Fruit fly (Drosophila melanogaster): Measurements from ENCODE around the gene Peritrophin-15b.
A peak's percentile ranks its signal among the peaks of the same experiment; 100 is the strongest.

The Peritrophin-15b gene

dm6 chr2L:8416350-8417046 lies 21.8 kb upstream of the Peritrophin-15b start (continued):
- TF ChIP-seq Hr78 (GFP tag; optimal IDR thresholded peaks at IDR 0.05): no peak
- no peak for TF ChIP-seq Chrac-16 (GFP tag; optimal IDR thresholded peaks at IDR 0.05)
- peak; percentile 99 for TF ChIP-seq D (optimal IDR thresholded peaks at IDR 0.05)
- TF ChIP-seq D (GFP tag; optimal IDR thresholded peaks at IDR 0.05): peak; percentile 23
- no peak for TF ChIP-seq CG12104 (GFP tag; optimal IDR thresholded peaks at IDR 0.05)
- TF ChIP-seq CG6765 (GFP tag; optimal IDR thresholded peaks at IDR 0.05): no peak
- 0 out of 3 replicates have a peak, but pooled peaks have one; percentile 39 for TF ChIP-seq gce (GFP tag; IDR thresholded peaks at IDR 0.05)
- TF ChIP-seq CG2889 (GFP tag; IDR thresholded peaks at IDR 0.05): peak; percentile 78
- peak; percentile 11 for TF ChIP-seq pzg (GFP tag; optimal IDR thresholded peaks at IDR 0.05)
- TF ChIP-seq CG17568 (GFP tag; optimal IDR thresholded peaks at IDR 0.05): no peak
- TF ChIP-seq vvl (GFP tag; IDR thresholded peaks at IDR 0.05): no peak
- no peak for TF ChIP-seq CG7271 (tag; optimal IDR thresholded peaks at IDR 0.05)
- peak; percentile 7 for TF ChIP-seq twi (tag; optimal IDR thresholded peaks at IDR 0.05)
- TF ChIP-seq Dip3 (GFP tag; optimal IDR thresholded peaks at IDR 0.05): no peak
- TF ChIP-seq seq (GFP tag; IDR thresholded peaks at IDR 0.05): no peak
- no peak; the same call in 1 of the 2 replicates for TF ChIP-seq Drgx (GFP tag; IDR thresholded peaks at IDR 0.05)
- no peak for TF ChIP-seq CG2202 (tag; optimal IDR thresholded peaks at IDR 0.05)
- TF ChIP-seq CG13624 (GFP tag; optimal IDR thresholded peaks at IDR 0.05): peak; percentile 79
- TF ChIP-seq tgo (GFP tag; IDR thresholded peaks at IDR 0.05): no peak
- TF ChIP-seq CG2129 (GFP tag; IDR thresholded peaks at IDR 0.05; ENCODE audit: partially characterized antibody): no peak
- TF ChIP-seq Hr51 (GFP tag; optimal IDR thresholded peaks at IDR 0.05): no peak
- no peak for TF ChIP-seq CG11560 (tag; IDR thresholded peaks at IDR 0.05)
- TF ChIP-seq CG3995 (GFP tag; optimal IDR thresholded peaks at IDR 0.05): no peak
- TF ChIP-seq lov (optimal IDR thresholded peaks at IDR 0.05): peak; percentile 96
- no peak for TF ChIP-seq lov (GFP tag; IDR thresholded peaks at IDR 0.05)
- TF ChIP-seq ewg (GFP tag; optimal IDR thresholded peaks at IDR 0.05): peak; percentile 30
- TF ChIP-seq Nf-YC (tag; optimal IDR thresholded peaks at IDR 0.05): no peak
- TF ChIP-seq eve (GFP tag; optimal IDR thresholded peaks at IDR 0.05): no peak
- no peak for TF ChIP-seq CG33557 (GFP tag; optimal IDR thresholded peaks at IDR 0.05)
- TF ChIP-seq CrebB (tag; optimal IDR thresholded peaks at IDR 0.05): peak; percentile 35
- TF ChIP-seq cwo (GFP tag; optimal IDR thresholded peaks at IDR 0.05): no peak
- TF ChIP-seq cato (GFP tag; optimal IDR thresholded peaks at IDR 0.05; ENCODE audit: borderline replicate concordance): no peak
- no peak for TF ChIP-seq Ada2b (GFP tag; IDR thresholded peaks at IDR 0.05)
- TF ChIP-seq kay (GFP tag; optimal IDR thresholded peaks at IDR 0.05): no peak
- TF ChIP-seq Gug (GFP tag; IDR thresholded peaks at IDR 0.05): no peak
- TF ChIP-seq CkIIα-i1 (GFP tag; IDR thresholded peaks at IDR 0.05): no peak
- no peak for TF ChIP-seq slp2 (GFP tag; optimal IDR thresholded peaks at IDR 0.05)
- TF ChIP-seq CG12219 (GFP tag; optimal IDR thresholded peaks at IDR 0.05): no peak
- TF ChIP-seq Ravus (GFP tag; IDR thresholded peaks at IDR 0.05): no peak
- TF ChIP-seq CG3726 (GFP tag; IDR thresholded peaks at IDR 0.05): no peak
- TF ChIP-seq peb (GFP tag; IDR thresholded peaks at IDR 0.05): no peak
- no peak for TF ChIP-seq dmrt11E (tag; optimal IDR thresholded peaks at IDR 0.05)
- no peak for TF ChIP-seq CG10431 (GFP tag; optimal IDR thresholded peaks at IDR 0.05)
- peak; percentile 69 for TF ChIP-seq psq (GFP tag; optimal IDR thresholded peaks at IDR 0.05)
- peak; percentile 3 for TF ChIP-seq Xbp1 (GFP tag; optimal IDR thresholded peaks at IDR 0.05)
- no peak for TF ChIP-seq CG15601 (tag; optimal IDR thresholded peaks at IDR 0.05)
- no peak for TF ChIP-seq CG34224 (GFP tag; IDR thresholded peaks at IDR 0.05; ENCODE audit: partially characterized antibody)
- no peak for TF ChIP-seq CG14014 (GFP tag; IDR thresholded peaks at IDR 0.05)
- TF ChIP-seq zfh1 (GFP tag; IDR thresholded peaks at IDR 0.05): 0 out of 3 replicates have a peak, but pooled peaks have one; percentile 2
- TF ChIP-seq CG1603 (tag; optimal IDR thresholded peaks at IDR 0.05): no peak
